Worm (Caenorhabditis elegans) whole organism, mixed stage, embryonic: ENCODE data around the gene idhb-1.

ENCODE experiments used
- M03D4.4 ChIP-seq: sonication (generic microtip); optimal IDR thresholded peaks from 2 replicates; lab custom pipeline; 2017; ENCODE audit warnings: mild to moderate bottlenecking, missing genetic modification characterization, missing compliant biosample characterization
- bed-3 ChIP-seq: fragments of 200-800 bp; sonication (Bioruptor generic); optimal IDR thresholded peaks from 3 replicates; lab custom pipeline; 2018; ENCODE audit warnings: mild to moderate bottlenecking, missing genetic modification characterization, moderate library complexity, missing compliant biosample characterization
- blmp-1 ChIP-seq: fragments of 150-350 bp; optimal IDR thresholded peaks from 2 replicates; lab custom pipeline; 2014; ENCODE audit warnings: missing biosample characterization, missing genetic modification characterization
- ceh-39 ChIP-seq: fragments of 150-350 bp; optimal IDR thresholded peaks from 2 replicates; lab custom pipeline; 2014; ENCODE audit warnings: missing biosample characterization, missing genetic modification characterization
- ceh-43 ChIP-seq: fragments of 200-800 bp; sonication (Bioruptor generic); optimal IDR thresholded peaks from 2 replicates; lab custom pipeline; 2018; ENCODE audit warnings: mild to moderate bottlenecking, missing genetic modification characterization, moderate library complexity, missing compliant biosample characterization
- ceh-83 ChIP-seq: fragments of 200-800 bp; sonication (Bioruptor generic); optimal IDR thresholded peaks from 2 replicates; lab custom pipeline; 2018; ENCODE audit warnings: mild to moderate bottlenecking, missing genetic modification characterization, missing compliant biosample characterization
- ces-1 ChIP-seq: fragments of 150-350 bp; optimal IDR thresholded peaks from 2 replicates; lab custom pipeline; 2014; ENCODE audit warnings: missing biosample characterization, missing genetic modification reagents, missing genetic modification characterization
- cnd-1 ChIP-seq: fragments of 200-800 bp; sonication (Bioruptor generic); optimal IDR thresholded peaks from 2 replicates; lab custom pipeline; 2018; ENCODE audit warnings: mild to moderate bottlenecking, missing genetic modification characterization, missing compliant biosample characterization
- drap-1 ChIP-seq: fragments of 200-800 bp; sonication (Bioruptor generic); optimal IDR thresholded peaks from 3 replicates; lab custom pipeline; 2018; ENCODE audit warnings: mild to moderate bottlenecking, missing genetic modification characterization, missing compliant biosample characterization
- elt-1 ChIP-seq: sonication (generic microtip); optimal IDR thresholded peaks from 2 replicates; lab custom pipeline; 2017; ENCODE audit warnings: missing genetic modification characterization, mild to moderate bottlenecking, missing compliant biosample characterization, antibody characterized with exemption, moderate library complexity, borderline replicate concordance; ENCODE audit not compliant: insufficient read depth
- elt-3 ChIP-seq: fragments of 150-350 bp; optimal IDR thresholded peaks from 2 replicates; lab custom pipeline; 2014; ENCODE audit warnings: missing biosample characterization, missing genetic modification characterization
- flh-1 ChIP-seq: fragments of 200-800 bp; sonication (Bioruptor generic); optimal IDR thresholded peaks from 2 replicates; lab custom pipeline; 2018; ENCODE audit warnings: mild to moderate bottlenecking, missing genetic modification characterization, moderate library complexity, missing compliant biosample characterization
- ham-2 ChIP-seq: fragments of 200-800 bp; sonication (Bioruptor generic); optimal IDR thresholded peaks from 2 replicates; lab custom pipeline; 2018; ENCODE audit warnings: mild to moderate bottlenecking, missing genetic modification characterization, missing compliant biosample characterization
- hlh-1 ChIP-seq: fragments of 150-350 bp; optimal IDR thresholded peaks from 2 replicates; lab custom pipeline; 2014; ENCODE audit warnings: missing biosample characterization, missing genetic modification reagents, missing genetic modification characterization
- lin-13 ChIP-seq: fragments of 150-350 bp; optimal IDR thresholded peaks from 2 replicates; lab custom pipeline; 2014; ENCODE audit warnings: missing biosample characterization, missing genetic modification characterization
- lin-32 ChIP-seq: fragments of 200-800 bp; sonication (Bioruptor generic); optimal IDR thresholded peaks from 2 replicates; lab custom pipeline; 2018; ENCODE audit warnings: mild to moderate bottlenecking, missing genetic modification characterization, missing compliant biosample characterization
- lsy-2 ChIP-seq: fragments of 150-350 bp; optimal IDR thresholded peaks from 2 replicates; lab custom pipeline; 2014; ENCODE audit warnings: missing biosample characterization, missing genetic modification characterization
- mab-5 ChIP-seq: fragments of 150-350 bp; optimal IDR thresholded peaks from 2 replicates; lab custom pipeline; 2014; ENCODE audit warnings: missing biosample characterization, missing genetic modification characterization
- mep-1 ChIP-seq: fragments of 150-350 bp; optimal IDR thresholded peaks from 2 replicates; lab custom pipeline; 2017; ENCODE audit warnings: missing biosample characterization, missing genetic modification reagents, missing genetic modification characterization, inconsistent platforms
- mls-2 ChIP-seq: sonication (generic microtip); optimal IDR thresholded peaks from 2 replicates; lab custom pipeline; 2016; ENCODE audit warnings: mild to moderate bottlenecking, missing genetic modification characterization, moderate library complexity, missing compliant biosample characterization
- nhr-12 ChIP-seq: fragments of 150-350 bp; optimal IDR thresholded peaks from 2 replicates; lab custom pipeline; 2014; ENCODE audit warnings: missing biosample characterization, missing genetic modification characterization
- nhr-2 ChIP-seq: fragments of 150-350 bp; optimal IDR thresholded peaks from 2 replicates; lab custom pipeline; 2014; ENCODE audit warnings: missing biosample characterization, missing genetic modification characterization
- nhr-237 ChIP-seq: fragments of 150-350 bp; optimal IDR thresholded peaks from 2 replicates; lab custom pipeline; 2014; ENCODE audit warnings: missing biosample characterization, missing genetic modification characterization
- nhr-28 ChIP-seq: fragments of 150-350 bp; optimal IDR thresholded peaks from 2 replicates; lab custom pipeline; 2014; ENCODE audit warnings: missing biosample characterization, missing genetic modification characterization
- nhr-76 ChIP-seq: sonication (generic microtip); optimal IDR thresholded peaks from 2 replicates; lab custom pipeline; 2017; ENCODE audit warnings: missing biosample characterization, missing genetic modification characterization
- pha-4 ChIP-seq: fragments of 150-350 bp; optimal IDR thresholded peaks from 2 replicates; lab custom pipeline; 2018; ENCODE audit warnings: missing biosample characterization, missing genetic modification reagents, missing genetic modification characterization
- sem-2 ChIP-seq: fragments of 200-800 bp; sonication (Bioruptor generic); optimal IDR thresholded peaks from 2 replicates; lab custom pipeline; 2018; ENCODE audit warnings: mild to moderate bottlenecking, missing genetic modification characterization, missing compliant biosample characterization
- snpc-4 ChIP-seq: fragments of 150-350 bp; optimal IDR thresholded peaks from 2 replicates; lab custom pipeline; 2014; ENCODE audit warnings: missing biosample characterization, missing genetic modification characterization
- sptf-1 ChIP-seq: sonication (generic microtip); optimal IDR thresholded peaks from 2 replicates; lab custom pipeline; 2017; ENCODE audit warnings: mild to moderate bottlenecking, missing genetic modification characterization, moderate library complexity, missing compliant biosample characterization
- tbx-8 ChIP-seq: fragments of 200-800 bp; sonication (Bioruptor generic); optimal IDR thresholded peaks from 2 replicates; lab custom pipeline; 2018; ENCODE audit warnings: mild to moderate bottlenecking, missing genetic modification characterization, moderate library complexity, missing compliant biosample characterization
- unc-120 ChIP-seq: sonication (generic microtip); optimal IDR thresholded peaks from 2 replicates; lab custom pipeline; 2017; ENCODE audit warnings: missing genetic modification characterization, missing compliant biosample characterization; ENCODE audit not compliant: poor library complexity, severe bottlenecking
- unc-39 ChIP-seq: fragments of 150-350 bp; optimal IDR thresholded peaks from 2 replicates; lab custom pipeline; 2014; ENCODE audit warnings: missing biosample characterization, missing genetic modification characterization
- unc-62 ChIP-seq: fragments of 150-350 bp; optimal IDR thresholded peaks from 2 replicates; lab custom pipeline; 2014; ENCODE audit warnings: missing biosample characterization, missing genetic modification reagents, missing genetic modification characterization
- zip-8 ChIP-seq: fragments of 150-350 bp; optimal IDR thresholded peaks from 2 replicates; lab custom pipeline; 2014; ENCODE audit warnings: missing biosample characterization, missing genetic modification characterization
- ztf-11 ChIP-seq: fragments of 150-350 bp; optimal IDR thresholded peaks from 2 replicates; lab custom pipeline; 2014; ENCODE audit warnings: missing biosample characterization, missing genetic modification characterization

The idhb-1 gene

DNA sequence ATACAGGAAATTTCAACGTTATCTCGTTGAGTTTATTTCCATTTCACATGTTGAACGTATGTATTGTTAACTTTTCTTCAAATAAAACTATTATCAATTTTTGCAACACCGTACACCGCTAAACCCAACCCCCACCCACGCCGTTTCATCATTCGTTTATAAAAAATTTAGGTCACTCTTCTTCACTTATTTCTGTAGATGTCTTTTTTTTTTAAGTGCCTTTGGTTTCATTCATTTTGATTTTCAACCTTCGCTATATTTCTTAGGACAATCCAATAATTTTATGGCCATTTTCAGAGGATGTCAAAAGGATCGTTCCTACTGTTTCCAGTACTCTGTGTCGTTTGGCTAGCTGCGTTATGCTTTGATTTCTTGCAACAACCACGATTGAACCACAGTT, 6.3 kb upstream of the idhb-1 start, which contains the start of gene C37E2.3:
C37E2.3 (plus strand) TSS at position 301 of the 400 bp plus-strand sequence.
- no peak for TF ChIP-seq elt-3 (tag; lab: Kevin White, UChicago)
- no peak for TF ChIP-seq drap-1
- TF ChIP-seq mab-5 = no peak
- TF ChIP-seq lin-32 (GFP tag; lab: Kevin White, UChicago) = no peak
- no peak for TF ChIP-seq cnd-1 (tag; lab: Kevin White, UChicago)
- TF ChIP-seq nhr-76 = no peak
- TF ChIP-seq elt-1 = no peak
- TF ChIP-seq M03D4.4 (tag; lab: Kevin White, UChicago) = no peak
- TF ChIP-seq flh-1 (GFP tag; lab: Kevin White, UChicago) = no peak
- no peak for TF ChIP-seq lsy-2 (tag; lab: Kevin White, UChicago)

- TF ChIP-seq cnd-1 (tag; lab: Kevin White, UChicago) (no peak), mep-1 (no peak), snpc-4 (tag; lab: Kevin White, UChicago) (no peak), ztf-11 (no peak), nhr-76 (no peak), sem-2 (GFP tag; lab: Kevin White, UChicago) (no peak), ceh-39 (tag; lab: Kevin White, UChicago) (no peak), mls-2 (no peak), ham-2 (GFP tag; lab: Kevin White, UChicago) (no peak), tbx-8 (GFP tag; lab: Kevin White, UChicago) (no peak), mab-5 (no peak), zip-8 (tag; lab: Kevin White, UChicago) (no peak), ceh-43 (no peak), ces-1 (GFP tag; lab: Kevin White, UChicago) (no peak), elt-1 (no peak), bed-3 (no peak), elt-3 (tag; lab: Kevin White, UChicago) (no peak), lin-32 (GFP tag; lab: Kevin White, UChicago) (no peak), pha-4 (tag; lab: Kevin White, UChicago) (no peak), M03D4.4 (tag; lab: Kevin White, UChicago) (no peak)
These were observed 5.6 kb upstream of the idhb-1 start for ce11 chrX:14179488-14179887.

- TF ChIP-seq cnd-1 (tag; lab: Kevin White, UChicago) = no peak
- no peak for TF ChIP-seq nhr-237 (tag; lab: Kevin White, UChicago)
- no peak for TF ChIP-seq mep-1
- no peak for TF ChIP-seq blmp-1 (tag; lab: Kevin White, UChicago)
- TF ChIP-seq mls-2 = no peak
- no peak for TF ChIP-seq ces-1 (GFP tag; lab: Kevin White, UChicago)
- no peak for TF ChIP-seq pha-4 (tag; lab: Kevin White, UChicago)
- TF ChIP-seq mab-5 = no peak
- no peak for TF ChIP-seq zip-8 (tag; lab: Kevin White, UChicago)
- no peak for TF ChIP-seq nhr-12 (tag; lab: Kevin White, UChicago)
- TF ChIP-seq ceh-43 = no peak
- TF ChIP-seq sptf-1 (tag; lab: Kevin White, UChicago) = no peak
- no peak for TF ChIP-seq flh-1 (GFP tag; lab: Kevin White, UChicago)
- TF ChIP-seq ztf-11 = no peak
- TF ChIP-seq elt-1 = no peak
- TF ChIP-seq, all 35 proteins: peak for 0
These were observed 4.8 kb upstream of the idhb-1 start, which contains the start of gene C37E2.10 for ce11 chrX:14178688-14179087. TSS of gene C37E2.10 (plus strand) at chrX:14178988.

ce11 chrX:14175740-14176139, 1.9 kb upstream of the idhb-1 start, which contains the start of gene C37E2.2:
TSS of gene C37E2.2 (plus strand) at chrX:14176040.
- TF ChIP-seq mep-1 = no peak
- TF ChIP-seq ceh-43 = no peak
- no peak for TF ChIP-seq ztf-11
- no peak for TF ChIP-seq unc-39 (tag; lab: Kevin White, UChicago)

- TF ChIP-seq ham-2 (GFP tag; lab: Kevin White, UChicago) (no peak), unc-39 (tag; lab: Kevin White, UChicago) (peak; percentile 6), blmp-1 (tag; lab: Kevin White, UChicago) (no peak), lin-32 (GFP tag; lab: Kevin White, UChicago) (peak; percentile 1), ceh-43 (no peak), pha-4 (tag; lab: Kevin White, UChicago) (peak; percentile 88), zip-8 (tag; lab: Kevin White, UChicago) (no peak), elt-3 (tag; lab: Kevin White, UChicago) (peak; percentile 68), lin-13 (peak; percentile 21), unc-120 (tag; lab: Kevin White, UChicago) (peak; percentile 99), nhr-2 (peak; percentile 51), mab-5 (no peak), snpc-4 (tag; lab: Kevin White, UChicago) (no peak), ces-1 (GFP tag; lab: Kevin White, UChicago) (peak; percentile 87), tbx-8 (GFP tag; lab: Kevin White, UChicago) (no peak), nhr-237 (tag; lab: Kevin White, UChicago) (peak; percentile 83), flh-1 (GFP tag; lab: Kevin White, UChicago) (no peak), nhr-12 (tag; lab: Kevin White, UChicago) (no peak), sem-2 (GFP tag; lab: Kevin White, UChicago) (no peak), nhr-28 (no peak), hlh-1 (tag; lab: Kevin White, UChicago) (peak; percentile 62), ztf-11 (no peak), cnd-1 (tag; lab: Kevin White, UChicago) (peak; percentile 21), bed-3 (no peak), nhr-76 (no peak), mep-1 (peak; percentile 82), ceh-39 (tag; lab: Kevin White, UChicago) (peak; percentile 42), unc-62 (GFP tag; lab: Kevin White, UChicago) (peak; percentile 74), ceh-83 (GFP tag; lab: Kevin White, UChicago) (no peak), drap-1 (peak; percentile 36), elt-1 (peak; percentile 50), lsy-2 (tag; lab: Kevin White, UChicago) (peak; percentile 59), M03D4.4 (tag; lab: Kevin White, UChicago) (peak; percentile 20), mls-2 (no peak), sptf-1 (tag; lab: Kevin White, UChicago) (peak; percentile 38)
These were observed 4.3 kb downstream of the idhb-1 start, which contains the start of gene sym-4 for ce11 chrX:14169569-14170031. TSS of gene sym-4 (minus strand) at chrX:14169619.
